Fruit fly (Drosophila melanogaster): Measurements from ENCODE around the gene put.

DNA sequence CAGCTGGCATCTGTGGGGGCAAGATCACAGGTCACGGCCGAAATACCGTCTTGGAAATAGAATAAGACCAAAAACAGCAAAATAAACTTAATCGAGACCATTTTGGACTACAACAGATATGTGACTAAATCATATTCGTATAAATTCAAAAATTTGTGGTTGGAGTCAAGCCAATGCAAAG lies 49.1 kb downstream of the put start, which contains the start of gene CG44094:
- TF ChIP-seq toe (GFP tag; optimal IDR thresholded peaks at IDR 0.05) (no peak), bab1 (GFP tag; optimal IDR thresholded peaks at IDR 0.05) (no peak), CG14711 (tag; optimal IDR thresholded peaks at IDR 0.05) (no peak), CG7101 (tag; optimal IDR thresholded peaks at IDR 0.05) (no peak), Hr96 (GFP tag; optimal IDR thresholded peaks at IDR 0.05) (no peak), kay (GFP tag; ENCODE audit: borderline replicate concordance) (no peak), tj (GFP tag; optimal IDR thresholded peaks at IDR 0.05) (no peak), cnc (optimal IDR thresholded peaks at IDR 0.05) (no peak)
